Worm (Caenorhabditis elegans): ENCODE data around the gene F14D7.8.
"Not testable (repeated sequence)": the region's sequence is repeated elsewhere in the genome, so short reads cannot be mapped to it uniquely, and the experiment has no call there.

DNA sequence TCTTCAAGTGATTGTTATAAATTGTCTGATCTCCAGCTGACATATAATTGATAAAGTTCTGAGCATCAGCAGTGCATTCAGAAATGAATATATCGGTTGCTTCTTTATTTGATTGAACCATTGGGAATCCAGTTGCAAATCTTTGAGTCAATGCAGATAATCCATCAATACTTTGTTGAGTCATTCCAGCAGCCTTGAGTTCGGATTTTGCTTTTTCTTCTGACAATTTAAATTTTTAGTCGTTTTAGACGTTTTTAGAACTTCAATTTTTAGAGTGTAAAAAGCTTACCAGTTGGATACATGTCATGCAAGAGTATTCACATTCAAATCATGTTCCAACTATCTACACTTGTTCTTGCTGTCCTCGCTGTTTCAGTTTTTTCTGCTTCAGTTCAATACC lies 3.0 kb downstream of the F14D7.8 start, which contains the start of gene F14D7.14:
- not testable (repeated sequence) for TF ChIP-seq unc-62 (GFP tag; optimal IDR thresholded peaks at IDR 0.05); unc-130 (GFP tag; optimal IDR thresholded peaks at IDR 0.05); egrh-3 (GFP tag; IDR thresholded peaks at IDR 0.05); xnd-1 (tag; optimal IDR thresholded peaks at IDR 0.05); dpl-1 (GFP tag; optimal IDR thresholded peaks at IDR 0.05); ztf-3 (GFP tag; optimal IDR thresholded peaks at IDR 0.05); tlf-1 (GFP tag; optimal IDR thresholded peaks at IDR 0.05)

Measured in whole organism, young adult.